Worm (Caenorhabditis elegans) whole organism, L4/young adult: ENCODE measurements around the gene F38B2.6.

Experiments
- W03F9.2 ChIP-seq: fragments of 150-350 bp; optimal IDR thresholded peaks from 2 replicates; lab custom pipeline; 2014; ENCODE audit warnings: missing biosample characterization, missing genetic modification characterization
- dao-5 ChIP-seq: sonication (generic microtip); optimal IDR thresholded peaks from 2 replicates; lab custom pipeline; 2016; ENCODE audit warnings: missing genotype, missing genetic modification characterization, moderate library complexity, missing compliant biosample characterization
- him-1 ChIP-seq: sonication (generic microtip); optimal IDR thresholded peaks from 2 replicates; lab custom pipeline; 2016; ENCODE audit warnings: missing genotype, missing genetic modification reagents, missing genetic modification characterization, missing compliant biosample characterization

F38B2.6 gene

ce11 chrX:11248083-11248482 is 33.0 kb downstream of the F38B2.6 start:
- TF ChIP-seq him-1 (tag; lab: Kevin White, UChicago) (no peak), dao-5 (tag; lab: Kevin White, UChicago) (no peak), W03F9.2 (no peak)

- TF ChIP-seq him-1 (tag; lab: Kevin White, UChicago) (no peak), dao-5 (tag; lab: Kevin White, UChicago) (no peak), W03F9.2 (no peak)
These were observed 36.0 kb downstream of the F38B2.6 start for ce11 chrX:11245056-11245455.

- no peak for TF ChIP-seq him-1 (tag; lab: Kevin White, UChicago)
- no peak for TF ChIP-seq dao-5 (tag; lab: Kevin White, UChicago)
- no peak for TF ChIP-seq W03F9.2
These were observed 37.4 kb downstream of the F38B2.6 start for ce11 chrX:11243604-11244003.

ce11 chrX:11241479-11241878 is 39.6 kb downstream of the F38B2.6 start:
- TF ChIP-seq W03F9.2 = no peak
- no peak for TF ChIP-seq dao-5 (tag; lab: Kevin White, UChicago)
- TF ChIP-seq him-1 (tag; lab: Kevin White, UChicago) = no peak

- TF ChIP-seq W03F9.2 (no peak), him-1 (tag; lab: Kevin White, UChicago) (no peak), dao-5 (tag; lab: Kevin White, UChicago) (no peak)
These were observed 40.4 kb downstream of the F38B2.6 start, which contains the start of gene C34F6.10 for ce11 chrX:11240585-11241115. Gene C34F6.10 (minus strand): TSS chrX:11240635.
